Worm (Caenorhabditis elegans) whole organism, L2 larva: Measurements from ENCODE around the gene mlc-1.

Experiments used
- ceh-16 ChIP-seq: fragments of 150-350 bp; optimal IDR thresholded peaks from 2 replicates; lab custom pipeline; 2014; ENCODE audit warnings: missing biosample characterization, missing genetic modification characterization
- crh-2 ChIP-seq: sonication (generic microtip); optimal IDR thresholded peaks from 2 replicates; lab custom pipeline; 2017; ENCODE audit warnings: missing biosample characterization, missing genetic modification characterization
- dmd-4 ChIP-seq: sonication (generic microtip); optimal IDR thresholded peaks from 2 replicates; lab custom pipeline; 2017; ENCODE audit warnings: missing biosample characterization, missing genetic modification characterization
- elt-3 ChIP-seq: sonication (generic microtip); optimal IDR thresholded peaks from 2 replicates; lab custom pipeline; 2017; ENCODE audit warnings: missing biosample characterization, missing genetic modification characterization

The mlc-1 gene

ce11 chrX:17509048-17509776, 50.2 kb downstream of the mlc-1 start (continued):
- TF ChIP-seq dmd-4 (tag; lab: Kevin White, UChicago) (no peak), ceh-16 (tag; lab: Kevin White, UChicago) (no peak), elt-3 (tag; lab: Kevin White, UChicago) (no peak), crh-2 (tag; lab: Kevin White, UChicago) (peak; percentile 56)
